Fruit fly (Drosophila melanogaster) whole organism, embryonic: ENCODE results near the gene CG16789.

ENCODE experiments used
- Awh ChIP-seq: fragments of 200-800 bp; sonication (Bioruptor generic); IDR thresholded peaks from 2 replicates; pipeline ENCODE4, ENCODE4 v1.3.6; 2022; ENCODE audit warnings: missing biosample characterization, missing genetic modification characterization
- CG10267 ChIP-seq: fragments of 200-800 bp; sonication (Bioruptor generic); optimal IDR thresholded peaks from 2 replicates; lab custom pipeline; 2018; ENCODE audit warnings: missing biosample characterization, mild to moderate bottlenecking, missing genetic modification characterization, moderate library complexity
- CG10321 ChIP-seq: fragments of 200-800 bp; sonication (Bioruptor generic); IDR thresholded peaks from 2 replicates; pipeline ENCODE4 v1.3.6; 2022; ENCODE audit warnings: missing biosample characterization, missing genetic modification characterization
- CG10366 ChIP-seq: fragments of 200-800 bp; sonication (Bioruptor generic); IDR thresholded peaks from 2 replicates; pipeline ENCODE4 v1.3.6; 2022; ENCODE audit warnings: missing biosample characterization, missing genetic modification characterization
- CG12155 ChIP-seq: fragments of 200-800 bp; sonication (Bioruptor generic); optimal IDR thresholded peaks from 3 replicates; lab custom pipeline; 2016; ENCODE audit warnings: missing biosample characterization, missing genetic modification characterization
- CG1233 ChIP-seq: fragments of 200-800 bp; sonication (Bioruptor generic); optimal IDR thresholded peaks from 4 replicates; lab custom pipeline; 2018; ENCODE audit warnings: missing biosample characterization, mild to moderate bottlenecking, missing genetic modification characterization
- CG12769 ChIP-seq: fragments of 200-800 bp; sonication (Bioruptor generic); optimal IDR thresholded peaks from 2 replicates; lab custom pipeline; 2019; ENCODE audit warnings: missing biosample characterization, mild to moderate bottlenecking, missing genetic modification characterization, moderate library complexity
- CG13424 ChIP-seq: fragments of 200-800 bp; sonication (Bioruptor generic); optimal IDR thresholded peaks from 2 replicates; lab custom pipeline; 2019; ENCODE audit warnings: missing biosample characterization, mild to moderate bottlenecking, missing genetic modification characterization, moderate library complexity
- CG14441 ChIP-seq: fragments of 200-800 bp; sonication (Bioruptor generic); IDR thresholded peaks from 2 replicates; pipeline ENCODE4 v1.3.6; 2022; ENCODE audit warnings: missing biosample characterization, missing genetic modification characterization
- CG17328 ChIP-seq: fragments of 200-800 bp; sonication (Bioruptor generic); IDR thresholded peaks from 2 replicates; pipeline ENCODE4 v1.3.6; 2022; ENCODE audit warnings: missing biosample characterization, missing genetic modification characterization
- CG18262 ChIP-seq: fragments of 200-800 bp; optimal IDR thresholded peaks from 3 replicates; lab custom pipeline; 2019; ENCODE audit warnings: missing biosample characterization, mild to moderate bottlenecking, missing genetic modification characterization, moderate library complexity
- CG18619 ChIP-seq: fragments of 200-800 bp; sonication (Bioruptor generic); optimal IDR thresholded peaks from 3 replicates; lab custom pipeline; 2017; ENCODE audit warnings: missing biosample characterization, mild to moderate bottlenecking, missing genetic modification characterization
- CG2678 ChIP-seq: fragments of 200-800 bp; sonication (Bioruptor generic); optimal IDR thresholded peaks from 3 replicates; lab custom pipeline; 2019; ENCODE audit warnings: missing biosample characterization, mild to moderate bottlenecking, missing genetic modification characterization, moderate library complexity
- CG30020 ChIP-seq: fragments of 200-800 bp; optimal IDR thresholded peaks from 2 replicates; lab custom pipeline; 2019; ENCODE audit warnings: missing biosample characterization, mild to moderate bottlenecking, missing genetic modification characterization, moderate library complexity
- CG31388 ChIP-seq: fragments of 200-800 bp; sonication (Bioruptor generic); optimal IDR thresholded peaks from 2 replicates; lab custom pipeline; 2016; ENCODE audit warnings: missing biosample characterization, missing genetic modification characterization
- CG31441 ChIP-seq: fragments of 200-800 bp; sonication (Bioruptor generic); IDR thresholded peaks from 2 replicates; pipeline ENCODE4 v1.3.6; 2022; ENCODE audit warnings: missing biosample characterization, missing genetic modification characterization
- CG3281 ChIP-seq: fragments of 200-800 bp; sonication (Bioruptor generic); optimal IDR thresholded peaks from 3 replicates; lab custom pipeline; 2017; ENCODE audit warnings: missing biosample characterization, mild to moderate bottlenecking, missing genetic modification characterization
- CG3407 ChIP-seq: fragments of 200-800 bp; sonication (Bioruptor generic); optimal IDR thresholded peaks from 2 replicates; lab custom pipeline; 2018; ENCODE audit warnings: missing biosample characterization, mild to moderate bottlenecking, missing genetic modification characterization
- CG6175 ChIP-seq: fragments of 200-800 bp; sonication (Bioruptor generic); IDR thresholded peaks from 3 replicates; pipeline ENCODE4 v1.3.6; 2022; ENCODE audit warnings: missing biosample characterization, missing genetic modification characterization
- CG7372 ChIP-seq: fragments of 200-800 bp; sonication (Bioruptor generic); IDR thresholded peaks from 2 replicates; pipeline ENCODE4 v1.3.6; 2022; ENCODE audit warnings: missing biosample characterization, missing genetic modification characterization
- CG8388 ChIP-seq: fragments of 200-800 bp; sonication (Bioruptor generic); optimal IDR thresholded peaks from 2 replicates; lab custom pipeline; 2019; ENCODE audit warnings: missing biosample characterization, mild to moderate bottlenecking, missing genetic modification characterization, moderate library complexity
- CG8765 ChIP-seq: fragments of 200-800 bp; sonication (Bioruptor generic); IDR thresholded peaks from 2 replicates; pipeline ENCODE4 v1.3.6; 2022; ENCODE audit warnings: missing biosample characterization, missing genetic modification characterization
- CG9797 ChIP-seq: fragments of 200-800 bp; sonication (Bioruptor generic); optimal IDR thresholded peaks from 3 replicates; lab custom pipeline; 2018; ENCODE audit warnings: missing biosample characterization, mild to moderate bottlenecking, missing genetic modification characterization
- CG9932 ChIP-seq: fragments of 200-800 bp; sonication (Bioruptor generic); IDR thresholded peaks from 2 replicates; pipeline ENCODE4 v1.3.6; 2022; ENCODE audit warnings: missing biosample characterization, missing genetic modification characterization
- Dad ChIP-seq: fragments of 200-800 bp; sonication (Bioruptor generic); optimal IDR thresholded peaks from 3 replicates; lab custom pipeline; 2016; ENCODE audit warnings: missing biosample characterization, missing genetic modification characterization
- Deaf1 ChIP-seq: fragments of 200-800 bp; optimal IDR thresholded peaks from 3 replicates; lab custom pipeline; 2019; ENCODE audit warnings: missing biosample characterization, mild to moderate bottlenecking, missing genetic modification characterization, moderate library complexity
- E2f2 ChIP-seq: fragments of 200-800 bp; sonication (Bioruptor generic); IDR thresholded peaks from 2 replicates; pipeline ENCODE4 v1.3.6; 2022; ENCODE audit warnings: missing biosample characterization, missing genetic modification characterization
- ERR ChIP-seq: fragments of 200-800 bp; sonication (Bioruptor generic); optimal IDR thresholded peaks from 2 replicates; lab custom pipeline; 2016; ENCODE audit warnings: missing biosample characterization, missing genetic modification characterization
- Elba2 ChIP-seq: fragments of 200-800 bp; sonication (Bioruptor generic); optimal IDR thresholded peaks from 3 replicates; lab custom pipeline; 2016; ENCODE audit warnings: missing biosample characterization, missing genetic modification characterization
- Gsc ChIP-seq: fragments of 200-800 bp; sonication (Bioruptor generic); IDR thresholded peaks from 2 replicates; pipeline ENCODE4 v1.3.6; 2022; ENCODE audit warnings: missing biosample characterization, missing genetic modification characterization
- Hey ChIP-seq: fragments of 200-800 bp; sonication (Bioruptor generic); optimal IDR thresholded peaks from 3 replicates; lab custom pipeline; 2018; ENCODE audit warnings: missing biosample characterization, mild to moderate bottlenecking, missing genetic modification characterization
- MBD-R2 ChIP-seq: fragments of 200-800 bp; sonication (Bioruptor generic); IDR thresholded peaks from 2 replicates; pipeline ENCODE4 v1.3.6; 2022; ENCODE audit warnings: missing biosample characterization, missing genetic modification characterization
- NC2β ChIP-seq: fragments of 200-800 bp; sonication (Bioruptor generic); optimal IDR thresholded peaks from 2 replicates; lab custom pipeline; 2016; ENCODE audit warnings: missing biosample characterization, missing genetic modification characterization
- Oaz ChIP-seq: fragments of 200-800 bp; sonication (Bioruptor generic); IDR thresholded peaks from 2 replicates; pipeline ENCODE4 v1.3.6; 2022; ENCODE audit warnings: missing biosample characterization, missing genetic modification characterization
- Opbp ChIP-seq: fragments of 200-800 bp; sonication (Bioruptor generic); IDR thresholded peaks from 3 replicates; pipeline ENCODE4 v1.3.6; 2022; ENCODE audit warnings: missing biosample characterization, missing genetic modification characterization; ENCODE audit not compliant: partially characterized antibody
- PHDP ChIP-seq: fragments of 200-800 bp; sonication (Bioruptor generic); optimal IDR thresholded peaks from 3 replicates; lab custom pipeline; 2018; ENCODE audit warnings: missing biosample characterization, mild to moderate bottlenecking, missing genetic modification characterization, moderate library complexity
- Pdp1 ChIP-seq, 2 experiments: fragments of 200-800 bp; sonication (Bioruptor generic); optimal IDR thresholded peaks; 3 replicates each; lab custom pipeline; 2016; ENCODE audit warnings: missing biosample characterization in 2 of 2, missing genetic modification characterization in 2 of 2, mild to moderate bottlenecking in 1 of 2, moderate library complexity in 1 of 2
- Sry-β ChIP-seq: fragments of 200-800 bp; sonication (Bioruptor generic); optimal IDR thresholded peaks from 2 replicates; lab custom pipeline; 2018; ENCODE audit warnings: missing biosample characterization, mild to moderate bottlenecking, missing genetic modification characterization, moderate library complexity
- Ssrp ChIP-seq: fragments of 200-800 bp; sonication (Bioruptor generic); optimal IDR thresholded peaks from 2 replicates; lab custom pipeline; 2018; ENCODE audit warnings: missing biosample characterization, mild to moderate bottlenecking, missing genetic modification characterization, moderate library complexity
- en ChIP-seq: fragments of 200-800 bp; sonication (Bioruptor generic); optimal IDR thresholded peaks from 2 replicates; lab custom pipeline; 2016; ENCODE audit warnings: missing biosample characterization, missing genetic modification characterization
- grn ChIP-seq: fragments of 200-800 bp; sonication (Bioruptor generic); optimal IDR thresholded peaks from 3 replicates; lab custom pipeline; 2017; ENCODE audit warnings: missing biosample characterization, missing genetic modification characterization
- gro ChIP-seq: fragments of 200-800 bp; sonication (Bioruptor generic); optimal IDR thresholded peaks from 2 replicates; lab custom pipeline; 2016; ENCODE audit warnings: missing biosample characterization, missing genetic modification characterization
- gsb ChIP-seq: fragments of 200-800 bp; sonication (Bioruptor generic); IDR thresholded peaks from 2 replicates; pipeline ENCODE4 v1.3.6; 2022; ENCODE audit warnings: missing biosample characterization, missing genetic modification characterization
- gt ChIP-seq: fragments of 200-800 bp; sonication (Bioruptor generic); IDR thresholded peaks from 2 replicates; pipeline ENCODE4 v1.3.6; 2022; ENCODE audit warnings: missing biosample characterization, missing genetic modification characterization
- insv ChIP-seq, 2 experiments: fragments of 200-800 bp; sonication (Bioruptor generic); optimal IDR thresholded peaks; 3 replicates each; lab custom pipeline; 2016 to 2018; ENCODE audit warnings: missing biosample characterization in 2 of 2, missing genetic modification characterization in 2 of 2
- kni ChIP-seq: fragments of 200-800 bp; sonication (Bioruptor generic); optimal IDR thresholded peaks from 3 replicates; lab custom pipeline; 2017; ENCODE audit warnings: mild to moderate bottlenecking, missing biosample characterization, missing genetic modification reagents, missing genetic modification characterization
- pho ChIP-seq: fragments of 200-800 bp; sonication (Bioruptor generic); optimal IDR thresholded peaks from 2 replicates; lab custom pipeline; 2016; ENCODE audit warnings: missing biosample characterization, missing genetic modification characterization
- psq ChIP-seq: fragments of 200-800 bp; sonication (Bioruptor generic); optimal IDR thresholded peaks from 2 replicates; lab custom pipeline; 2017; ENCODE audit warnings: missing biosample characterization, missing genetic modification characterization
- repo ChIP-seq: fragments of 200-800 bp; sonication (Bioruptor generic); optimal IDR thresholded peaks from 2 replicates; lab custom pipeline; 2016; ENCODE audit warnings: missing biosample characterization, missing genetic modification characterization
- scrt ChIP-seq: fragments of 200-800 bp; sonication (Bioruptor generic); optimal IDR thresholded peaks from 2 replicates; lab custom pipeline; 2018; ENCODE audit warnings: missing biosample characterization, mild to moderate bottlenecking, missing genetic modification characterization, moderate library complexity
- ssp ChIP-seq: fragments of 200-800 bp; sonication (Bioruptor generic); IDR thresholded peaks from 2 replicates; pipeline ENCODE4 v1.3.6; 2022; ENCODE audit warnings: missing biosample characterization, missing genetic modification characterization
- zf30C ChIP-seq: fragments of 200-800 bp; sonication (Bioruptor generic); optimal IDR thresholded peaks from 3 replicates; lab custom pipeline; 2018; ENCODE audit warnings: missing biosample characterization, mild to moderate bottlenecking, missing genetic modification characterization

Gene CG16789

dm6 chr3R:9581089-9581520 lies 15.1 kb downstream of the CG16789 start, which contains the start of gene CG8301 (continued):
- TF ChIP-seq CG8765 (GFP tag; lab: Robert Waterston, UW) (no peak), CG31388 (GFP tag; lab: Kevin White, UChicago) (no peak), CG10321 (GFP tag; lab: Robert Waterston, UW) (no peak), scrt (peak; percentile 28), CG13424 (peak; percentile 53), ssp (GFP tag; lab: Robert Waterston, UW) (no peak), zf30C (peak; percentile 70), insv (GFP tag; optimal IDR thresholded peaks at IDR 0.05; lab: Kevin White, UChicago) (no peak), gro (GFP tag; lab: Kevin White, UChicago) (no peak), CG9797 (GFP tag; lab: Kevin White, UChicago) (no peak), pho (GFP tag; lab: Kevin White, UChicago) (peak; percentile 10), Hey (tag; lab: Kevin White, UChicago) (no peak), Opbp (no peak), gt (no peak), psq (GFP tag; lab: Kevin White, UChicago) (no peak), CG7372 (GFP tag; lab: Robert Waterston, UW) (no peak), CG9932 (GFP tag; lab: Robert Waterston, UW) (no peak), CG10267 (tag; lab: Kevin White, UChicago) (peak; percentile 12), CG8388 (GFP tag; lab: Kevin White, UChicago) (no peak), CG14441 (GFP tag; lab: Robert Waterston, UW) (no peak), CG30020 (tag; lab: Kevin White, UChicago) (no peak), Deaf1 (tag; lab: Kevin White, UChicago) (peak; percentile 77), Pdp1 (GFP tag; optimal IDR thresholded peaks at IDR 0.05; lab: Kevin White, UChicago) (no peak), CG18619 (no peak), CG12155 (peak; percentile 20), kni (no peak), gsb (GFP tag; lab: Robert Waterston, UW) (no peak), ERR (GFP tag; lab: Kevin White, UChicago) (peak; percentile 1), Gsc (GFP tag; lab: Robert Waterston, UW) (no peak), CG3407 (GFP tag; lab: Kevin White, UChicago) (no peak), NC2β (GFP tag; lab: Kevin White, UChicago) (no peak), MBD-R2 (GFP tag; lab: Robert Waterston, UW) (0 out of 2 replicates have a peak, but pooled peaks have one; percentile 31), E2f2 (GFP tag; lab: Robert Waterston, UW) (peak; percentile 28; the same call in 1 of the 2 replicates), grn (GFP tag; lab: Kevin White, UChicago) (no peak), CG12769 (tag; lab: Kevin White, UChicago) (peak; percentile 43), CG1233 (GFP tag; lab: Kevin White, UChicago) (no peak), Elba2 (GFP tag; lab: Kevin White, UChicago) (no peak), CG2678 (tag; lab: Kevin White, UChicago) (no peak), CG17328 (GFP tag; lab: Robert Waterston, UW) (no peak), Oaz (GFP tag; lab: Robert Waterston, UW) (no peak), PHDP (tag; lab: Kevin White, UChicago) (peak; percentile 52), en (no peak), Sry-β (GFP tag; lab: Kevin White, UChicago) (no peak), repo (no peak), Ssrp (tag; lab: Kevin White, UChicago) (no peak), CG3281 (GFP tag; lab: Kevin White, UChicago) (peak; percentile 6), Awh (GFP tag; lab: Robert Waterston, UW) (no peak), CG10366 (peak; percentile 45; the same call in 1 of the 2 replicates), CG18262 (peak; percentile 16), CG6175 (GFP tag; lab: Robert Waterston, UW) (no peak), Dad (GFP tag; lab: Kevin White, UChicago) (no peak), CG31441 (GFP tag; lab: Robert Waterston, UW) (peak; percentile 46)
